Worm (Caenorhabditis elegans) whole organism, young adult: ENCODE results near the gene egl-9.

Experiments
- F23B12.7 ChIP-seq: sonication (generic microtip); optimal IDR thresholded peaks from 2 replicates; lab custom pipeline; 2017; ENCODE audit warnings: missing genetic modification characterization, mild to moderate bottlenecking, missing compliant biosample characterization, antibody characterized with exemption, moderate library complexity; ENCODE audit not compliant: insufficient read depth
- Y79H2A.3 ChIP-seq: fragments of 200-800 bp; sonication (Bioruptor generic); conservative IDR thresholded peaks from 2 replicates; pipeline ENCODE4 v1.3.6; 2022; ENCODE audit warnings: missing genetic modification reagents, missing genetic modification characterization, missing compliant biosample characterization
- chd-7 ChIP-seq: sonication (generic microtip); optimal IDR thresholded peaks from 2 replicates; lab custom pipeline; 2016; ENCODE audit warnings: mild to moderate bottlenecking, missing genetic modification characterization, moderate library complexity, missing compliant biosample characterization
- egrh-3 ChIP-seq: fragments of 200-800 bp; sonication (Bioruptor generic); IDR thresholded peaks from 2 replicates; pipeline ENCODE4 v1.3.6; 2022; ENCODE audit warnings: missing genetic modification reagents, missing genetic modification characterization, missing compliant biosample characterization
- ets-4 ChIP-seq: fragments of 200-800 bp; sonication (Bioruptor generic); optimal IDR thresholded peaks from 2 replicates; lab custom pipeline; 2018; ENCODE audit warnings: mild to moderate bottlenecking, missing genetic modification characterization, missing compliant biosample characterization
- hsf-1 ChIP-seq: fragments of 200-800 bp; sonication (Bioruptor generic); IDR thresholded peaks from 2 replicates; pipeline ENCODE4 v1.3.6; 2022; ENCODE audit warnings: missing genetic modification reagents, missing genetic modification characterization, missing compliant biosample characterization
- lag-1 ChIP-seq: fragments of 200-800 bp; sonication (Bioruptor generic); IDR thresholded peaks from 2 replicates; pipeline ENCODE4 v1.3.6; 2022; ENCODE audit warnings: missing genetic modification reagents, missing genetic modification characterization, missing compliant biosample characterization
- madf-3 ChIP-seq: fragments of 200-800 bp; sonication (Bioruptor generic); IDR thresholded peaks from 2 replicates; pipeline ENCODE4 v1.3.6; 2022; ENCODE audit warnings: missing genetic modification reagents, missing genetic modification characterization, missing compliant biosample characterization
- rec-8 ChIP-seq, 2 experiments: sonication (generic microtip); optimal IDR thresholded peaks; 2 replicates each; lab custom pipeline; 2016; ENCODE audit warnings: mild to moderate bottlenecking in 2 of 2, missing genetic modification characterization in 2 of 2, missing genetic modification reagents in 2 of 2, missing genotype in 2 of 2, missing biosample characterization in 1 of 2, missing compliant biosample characterization in 1 of 2, moderate library complexity in 1 of 2
- snpc-3.4 ChIP-seq: sonication (generic microtip); optimal IDR thresholded peaks from 2 replicates; lab custom pipeline; 2017; ENCODE audit warnings: missing genetic modification characterization, mild to moderate bottlenecking, missing compliant biosample characterization, antibody characterized with exemption, moderate library complexity, missing genotype, missing genetic modification reagents
- somi-1 ChIP-seq: fragments of 200-800 bp; sonication (Bioruptor generic); optimal IDR thresholded peaks from 2 replicates; lab custom pipeline; 2018; ENCODE audit warnings: mild to moderate bottlenecking, missing genetic modification characterization, missing compliant biosample characterization
- unc-62 ChIP-seq: fragments of 150-350 bp; optimal IDR thresholded peaks from 2 replicates; lab custom pipeline; 2014; ENCODE audit warnings: missing biosample characterization, missing genetic modification reagents, missing genetic modification characterization

DNA sequence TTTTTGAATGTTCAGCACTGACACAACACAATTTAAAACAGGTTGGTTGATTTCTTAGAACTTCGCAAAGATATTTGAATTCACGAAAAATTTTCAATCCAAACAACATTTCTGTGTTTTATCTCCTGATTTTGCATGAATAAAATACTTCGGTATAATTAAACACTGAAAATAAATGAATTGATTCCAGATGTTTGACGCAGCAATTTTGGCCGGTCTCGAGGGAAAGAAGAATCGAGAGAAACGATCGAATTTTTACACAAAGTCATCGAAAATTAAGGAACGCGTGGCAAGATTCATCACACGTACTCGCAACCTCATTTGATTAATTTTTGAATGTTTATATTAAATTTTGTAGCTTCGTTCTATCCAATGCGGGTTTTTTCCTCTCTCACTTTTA, 4.2 kb upstream of the egl-9 start:
- no peak for TF ChIP-seq somi-1 (GFP tag; lab: Kevin White, UChicago)
- no peak for TF ChIP-seq lag-1 (GFP tag; lab: Robert Waterston, UW)
- no peak for TF ChIP-seq madf-3 (GFP tag; lab: Robert Waterston, UW)
- TF ChIP-seq ets-4 = no peak
- TF ChIP-seq unc-62 (GFP tag; lab: Kevin White, UChicago) = no peak
- TF ChIP-seq snpc-3.4 (tag; lab: Kevin White, UChicago) = no peak
- no peak for TF ChIP-seq rec-8 (tag; optimal IDR thresholded peaks at IDR 0.05; lab: Kevin White, UChicago)
- TF ChIP-seq chd-7 (tag; lab: Kevin White, UChicago) = no peak
- no peak for TF ChIP-seq F23B12.7
- no peak for TF ChIP-seq Y79H2A.3 (GFP tag; lab: Robert Waterston, UW)
- no peak for TF ChIP-seq egrh-3 (GFP tag; lab: Robert Waterston, UW)
- no peak for TF ChIP-seq hsf-1
